Worm (Caenorhabditis elegans) whole organism, mixed stage, embryonic: ENCODE measurements around the gene ttc-17.
A peak's percentile ranks its signal among the peaks of the same experiment; 100 is the strongest.

ENCODE experiments used
- bed-3 ChIP-seq: fragments of 200-800 bp; sonication (Bioruptor generic); optimal IDR thresholded peaks from 3 replicates; lab custom pipeline; 2018; ENCODE audit warnings: mild to moderate bottlenecking, missing genetic modification characterization, moderate library complexity, missing compliant biosample characterization
- blmp-1 ChIP-seq: fragments of 150-350 bp; optimal IDR thresholded peaks from 2 replicates; lab custom pipeline; 2014; ENCODE audit warnings: missing biosample characterization, missing genetic modification characterization
- ceh-39 ChIP-seq: fragments of 150-350 bp; optimal IDR thresholded peaks from 2 replicates; lab custom pipeline; 2014; ENCODE audit warnings: missing biosample characterization, missing genetic modification characterization
- ceh-43 ChIP-seq: fragments of 200-800 bp; sonication (Bioruptor generic); optimal IDR thresholded peaks from 2 replicates; lab custom pipeline; 2018; ENCODE audit warnings: mild to moderate bottlenecking, missing genetic modification characterization, moderate library complexity, missing compliant biosample characterization
- ceh-83 ChIP-seq: fragments of 200-800 bp; sonication (Bioruptor generic); optimal IDR thresholded peaks from 2 replicates; lab custom pipeline; 2018; ENCODE audit warnings: mild to moderate bottlenecking, missing genetic modification characterization, missing compliant biosample characterization
- ces-1 ChIP-seq: fragments of 150-350 bp; optimal IDR thresholded peaks from 2 replicates; lab custom pipeline; 2014; ENCODE audit warnings: missing biosample characterization, missing genetic modification reagents, missing genetic modification characterization
- cnd-1 ChIP-seq: fragments of 200-800 bp; sonication (Bioruptor generic); optimal IDR thresholded peaks from 2 replicates; lab custom pipeline; 2018; ENCODE audit warnings: mild to moderate bottlenecking, missing genetic modification characterization, missing compliant biosample characterization
- drap-1 ChIP-seq: fragments of 200-800 bp; sonication (Bioruptor generic); optimal IDR thresholded peaks from 3 replicates; lab custom pipeline; 2018; ENCODE audit warnings: mild to moderate bottlenecking, missing genetic modification characterization, missing compliant biosample characterization
- elt-1 ChIP-seq: sonication (generic microtip); optimal IDR thresholded peaks from 2 replicates; lab custom pipeline; 2017; ENCODE audit warnings: missing genetic modification characterization, mild to moderate bottlenecking, missing compliant biosample characterization, antibody characterized with exemption, moderate library complexity, borderline replicate concordance; ENCODE audit not compliant: insufficient read depth
- elt-3 ChIP-seq: fragments of 150-350 bp; optimal IDR thresholded peaks from 2 replicates; lab custom pipeline; 2014; ENCODE audit warnings: missing biosample characterization, missing genetic modification characterization
- ham-2 ChIP-seq: fragments of 200-800 bp; sonication (Bioruptor generic); optimal IDR thresholded peaks from 2 replicates; lab custom pipeline; 2018; ENCODE audit warnings: mild to moderate bottlenecking, missing genetic modification characterization, missing compliant biosample characterization
- hlh-1 ChIP-seq: fragments of 150-350 bp; optimal IDR thresholded peaks from 2 replicates; lab custom pipeline; 2014; ENCODE audit warnings: missing biosample characterization, missing genetic modification reagents, missing genetic modification characterization
- lin-13 ChIP-seq: fragments of 150-350 bp; optimal IDR thresholded peaks from 2 replicates; lab custom pipeline; 2014; ENCODE audit warnings: missing biosample characterization, missing genetic modification characterization
- lin-32 ChIP-seq: fragments of 200-800 bp; sonication (Bioruptor generic); optimal IDR thresholded peaks from 2 replicates; lab custom pipeline; 2018; ENCODE audit warnings: mild to moderate bottlenecking, missing genetic modification characterization, missing compliant biosample characterization
- lsy-2 ChIP-seq: fragments of 150-350 bp; optimal IDR thresholded peaks from 2 replicates; lab custom pipeline; 2014; ENCODE audit warnings: missing biosample characterization, missing genetic modification characterization
- mab-5 ChIP-seq: fragments of 150-350 bp; optimal IDR thresholded peaks from 2 replicates; lab custom pipeline; 2014; ENCODE audit warnings: missing biosample characterization, missing genetic modification characterization
- mep-1 ChIP-seq: fragments of 150-350 bp; optimal IDR thresholded peaks from 2 replicates; lab custom pipeline; 2017; ENCODE audit warnings: missing biosample characterization, missing genetic modification reagents, missing genetic modification characterization, inconsistent platforms
- mls-2 ChIP-seq: sonication (generic microtip); optimal IDR thresholded peaks from 2 replicates; lab custom pipeline; 2016; ENCODE audit warnings: mild to moderate bottlenecking, missing genetic modification characterization, moderate library complexity, missing compliant biosample characterization
- nhr-12 ChIP-seq: fragments of 150-350 bp; optimal IDR thresholded peaks from 2 replicates; lab custom pipeline; 2014; ENCODE audit warnings: missing biosample characterization, missing genetic modification characterization
- nhr-2 ChIP-seq: fragments of 150-350 bp; optimal IDR thresholded peaks from 2 replicates; lab custom pipeline; 2014; ENCODE audit warnings: missing biosample characterization, missing genetic modification characterization
- nhr-237 ChIP-seq: fragments of 150-350 bp; optimal IDR thresholded peaks from 2 replicates; lab custom pipeline; 2014; ENCODE audit warnings: missing biosample characterization, missing genetic modification characterization
- nhr-28 ChIP-seq: fragments of 150-350 bp; optimal IDR thresholded peaks from 2 replicates; lab custom pipeline; 2014; ENCODE audit warnings: missing biosample characterization, missing genetic modification characterization
- pha-4 ChIP-seq: fragments of 150-350 bp; optimal IDR thresholded peaks from 2 replicates; lab custom pipeline; 2018; ENCODE audit warnings: missing biosample characterization, missing genetic modification reagents, missing genetic modification characterization
- sem-2 ChIP-seq: fragments of 200-800 bp; sonication (Bioruptor generic); optimal IDR thresholded peaks from 2 replicates; lab custom pipeline; 2018; ENCODE audit warnings: mild to moderate bottlenecking, missing genetic modification characterization, missing compliant biosample characterization
- snpc-4 ChIP-seq: fragments of 150-350 bp; optimal IDR thresholded peaks from 2 replicates; lab custom pipeline; 2014; ENCODE audit warnings: missing biosample characterization, missing genetic modification characterization
- tbx-8 ChIP-seq: fragments of 200-800 bp; sonication (Bioruptor generic); optimal IDR thresholded peaks from 2 replicates; lab custom pipeline; 2018; ENCODE audit warnings: mild to moderate bottlenecking, missing genetic modification characterization, moderate library complexity, missing compliant biosample characterization
- unc-39 ChIP-seq: fragments of 150-350 bp; optimal IDR thresholded peaks from 2 replicates; lab custom pipeline; 2014; ENCODE audit warnings: missing biosample characterization, missing genetic modification characterization
- unc-62 ChIP-seq: fragments of 150-350 bp; optimal IDR thresholded peaks from 2 replicates; lab custom pipeline; 2014; ENCODE audit warnings: missing biosample characterization, missing genetic modification reagents, missing genetic modification characterization
- zip-8 ChIP-seq: fragments of 150-350 bp; optimal IDR thresholded peaks from 2 replicates; lab custom pipeline; 2014; ENCODE audit warnings: missing biosample characterization, missing genetic modification characterization
- ztf-11 ChIP-seq: fragments of 150-350 bp; optimal IDR thresholded peaks from 2 replicates; lab custom pipeline; 2014; ENCODE audit warnings: missing biosample characterization, missing genetic modification characterization

ttc-17 gene

ce11 chrV:8942437-8942978 is 14.3 kb upstream of the ttc-17 start:
- TF ChIP-seq blmp-1 (tag; lab: Kevin White, UChicago) (peak; percentile 75), lin-13 (tag; lab: Kevin White, UChicago) (no peak), zip-8 (tag; lab: Kevin White, UChicago) (peak; percentile 55), ham-2 (GFP tag; lab: Kevin White, UChicago) (peak; percentile 11)

DNA sequence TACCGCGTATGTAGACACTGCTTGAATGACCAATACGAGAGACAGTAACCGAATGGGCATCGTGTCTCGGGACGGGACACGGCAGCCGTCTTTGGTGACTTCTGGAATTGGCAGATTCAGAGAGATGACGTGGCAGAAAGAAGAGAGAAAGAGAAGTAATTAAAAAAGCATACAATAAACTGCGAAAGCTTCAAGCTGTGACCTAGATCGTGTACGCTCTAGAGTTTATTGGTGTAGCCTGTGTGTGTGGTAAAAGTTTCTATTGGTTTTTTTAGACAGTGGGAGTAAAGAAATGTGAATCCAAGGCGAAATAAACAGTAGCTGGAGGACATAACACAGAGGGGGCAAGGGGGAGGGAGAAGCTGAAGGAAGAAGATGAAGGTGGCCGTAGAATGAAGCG is 12.9 kb upstream of the ttc-17 start, which contains the start of gene T19A5.3:
TSS of gene T19A5.3 (minus strand) at position 101 of the 400 bp plus-strand sequence.
- TF ChIP-seq ceh-43 (GFP tag; lab: Kevin White, UChicago): no peak
- TF ChIP-seq pha-4 (tag; lab: Kevin White, UChicago): no peak
- no peak for TF ChIP-seq mls-2 (tag; lab: Kevin White, UChicago)
- TF ChIP-seq drap-1: no peak
- no peak for TF ChIP-seq hlh-1 (tag; lab: Kevin White, UChicago)
- no peak for TF ChIP-seq elt-1
- no peak for TF ChIP-seq bed-3 (GFP tag; lab: Kevin White, UChicago)
- TF ChIP-seq zip-8 (tag; lab: Kevin White, UChicago): no peak
- TF ChIP-seq ham-2 (GFP tag; lab: Kevin White, UChicago): no peak
- TF ChIP-seq ztf-11 (tag; lab: Kevin White, UChicago): no peak
- TF ChIP-seq nhr-12 (tag; lab: Kevin White, UChicago): no peak
- no peak for TF ChIP-seq blmp-1 (tag; lab: Kevin White, UChicago)
- TF ChIP-seq unc-62 (GFP tag; lab: Kevin White, UChicago): no peak
- TF ChIP-seq sem-2: no peak

DNA sequence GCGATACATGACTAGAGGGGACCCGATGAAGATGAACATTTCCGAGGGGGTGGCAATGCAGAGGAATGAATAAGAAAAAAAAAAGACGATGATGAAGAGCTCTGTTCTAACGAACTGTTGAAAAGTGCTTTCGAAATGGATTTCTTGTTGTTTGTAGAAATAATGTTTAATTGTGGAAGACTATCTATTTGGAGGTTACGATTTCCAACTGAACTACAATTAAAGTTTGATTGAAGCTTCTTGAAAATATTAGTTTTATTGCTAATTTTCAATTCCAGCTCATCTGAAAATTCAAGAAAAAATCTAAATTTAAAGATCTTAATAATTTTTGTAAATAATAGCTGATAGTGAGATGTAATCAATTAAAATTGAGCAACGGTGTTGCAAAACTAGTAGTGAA is 12.4 kb upstream of the ttc-17 start:
- no peak for TF ChIP-seq mep-1
- no peak for TF ChIP-seq nhr-237
- no peak for TF ChIP-seq mls-2 (tag; lab: Kevin White, UChicago)
- no peak for TF ChIP-seq blmp-1 (tag; lab: Kevin White, UChicago)
- TF ChIP-seq unc-39: no peak
- no peak for TF ChIP-seq mab-5
- TF ChIP-seq cnd-1: no peak
- TF ChIP-seq ces-1: no peak
- no peak for TF ChIP-seq ceh-83 (GFP tag; lab: Kevin White, UChicago)
- no peak for TF ChIP-seq nhr-2 (tag; lab: Kevin White, UChicago)
- TF ChIP-seq drap-1: no peak
- TF ChIP-seq lsy-2 (tag; lab: Kevin White, UChicago): no peak
- TF ChIP-seq ceh-39 (tag; lab: Kevin White, UChicago): no peak

DNA sequence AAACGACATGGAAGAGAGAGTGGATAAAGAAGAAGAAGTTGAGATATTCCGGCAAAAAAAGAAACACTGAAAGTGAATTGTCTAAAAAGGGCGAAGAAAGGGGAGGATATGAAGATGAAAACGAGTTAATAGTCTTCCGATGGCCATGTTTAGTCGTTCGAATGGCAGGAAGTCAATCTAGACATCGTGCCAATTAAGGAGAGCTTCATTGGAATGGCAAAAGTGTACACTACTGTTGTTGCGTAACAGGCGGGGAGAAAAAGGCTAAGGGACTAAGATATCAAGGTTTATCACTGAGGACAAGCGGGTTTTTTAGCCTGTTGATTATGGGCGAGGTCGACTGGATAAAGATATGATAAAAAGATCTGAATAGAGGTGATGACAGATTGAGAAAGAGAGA is 10.7 kb upstream of the ttc-17 start:
- no peak for TF ChIP-seq elt-1
- no peak for TF ChIP-seq mab-5
- TF ChIP-seq zip-8 (tag; lab: Kevin White, UChicago): peak; percentile 6
- TF ChIP-seq, all 35 proteins: peak for 1

- TF ChIP-seq lin-32 (GFP tag; lab: Kevin White, UChicago) (no peak), elt-3 (tag; lab: Kevin White, UChicago) (no peak)
Measured at ce11 chrV:8947499-8947898, 9.3 kb upstream of the ttc-17 start, which contains the start of gene gck-1. TSS of gene gck-1 (plus strand) at chrV:8947799.

DNA sequence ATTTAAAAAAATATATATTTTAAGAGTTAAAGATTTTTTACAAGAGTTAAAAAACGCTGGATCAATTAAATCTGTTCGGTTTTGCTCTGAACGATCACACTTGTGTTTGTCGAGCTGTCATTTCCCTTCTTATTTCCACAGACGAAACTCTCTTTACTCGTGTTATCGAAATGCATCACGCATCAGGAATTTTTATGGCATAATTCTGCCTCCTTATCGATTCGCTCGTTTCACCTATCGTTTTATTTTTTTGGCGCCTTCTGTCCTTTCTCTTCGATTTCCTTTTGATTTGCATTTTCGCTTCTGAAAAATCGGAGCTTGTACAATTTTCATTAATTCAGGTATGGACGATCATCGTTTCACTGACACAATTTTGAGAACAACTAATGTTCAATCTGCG is 8.5 kb upstream of the ttc-17 start:
- TF ChIP-seq nhr-28 (tag; lab: Kevin White, UChicago): no peak
- no peak for TF ChIP-seq lin-13 (tag; lab: Kevin White, UChicago)
- TF ChIP-seq mep-1: no peak
- no peak for TF ChIP-seq unc-39
- no peak for TF ChIP-seq snpc-4
- no peak for TF ChIP-seq ceh-39 (tag; lab: Kevin White, UChicago)
- no peak for TF ChIP-seq unc-62 (GFP tag; lab: Kevin White, UChicago)
- TF ChIP-seq sem-2: no peak
- TF ChIP-seq blmp-1 (tag; lab: Kevin White, UChicago): no peak
- no peak for TF ChIP-seq hlh-1 (tag; lab: Kevin White, UChicago)
- TF ChIP-seq mab-5: no peak
- no peak for TF ChIP-seq nhr-12 (tag; lab: Kevin White, UChicago)
- no peak for TF ChIP-seq lsy-2 (tag; lab: Kevin White, UChicago)
- TF ChIP-seq nhr-237: no peak
- TF ChIP-seq zip-8 (tag; lab: Kevin White, UChicago): no peak
- TF ChIP-seq tbx-8 (GFP tag; lab: Kevin White, UChicago): no peak
- no peak for TF ChIP-seq cnd-1
- TF ChIP-seq ham-2 (GFP tag; lab: Kevin White, UChicago): no peak
- TF ChIP-seq lin-32 (GFP tag; lab: Kevin White, UChicago): no peak
- no peak for TF ChIP-seq bed-3 (GFP tag; lab: Kevin White, UChicago)
- TF ChIP-seq, all 35 proteins: peak for 0
